Worm (Caenorhabditis elegans): Measurements from ENCODE around the gene sams-3.

sams-3 gene

ce11 chrIV:5814092-5814650 lies 34.3 kb upstream of the sams-3 start, which contains the start of gene oops-1:
Gene oops-1, minus strand, starts transcription at chrIV:5814142.
- TF ChIP-seq snpc-4 (GFP tag; optimal IDR thresholded peaks at IDR 0.05): no peak
- peak in 3 of 4 experiments; percentile 83 to 85 (median 84) for TF ChIP-seq snpc-4 (tag; optimal IDR thresholded peaks at IDR 0.05)
- 0 out of 2 replicates have a peak, but pooled peaks have one; percentile 23 for TF ChIP-seq ceh-91 (GFP tag; IDR thresholded peaks at IDR 0.05)
- no peak for TF ChIP-seq pbrm-1 (GFP tag; IDR thresholded peaks at IDR 0.05)
- peak; percentile 80 for TF ChIP-seq lsl-1 (GFP tag; optimal IDR thresholded peaks at IDR 0.05)
- no peak for TF ChIP-seq sea-2 (GFP tag; IDR thresholded peaks at IDR 0.05)
- peak; percentile 57 for TF ChIP-seq efl-1 (GFP tag; optimal IDR thresholded peaks at IDR 0.05)
- peak; percentile 20; the same call in 1 of the 2 replicates for TF ChIP-seq madf-8 (GFP tag; conservative IDR thresholded peaks at IDR 0.05)
- TF ChIP-seq tbp1 (GFP tag; optimal IDR thresholded peaks at IDR 0.05): peak; percentile 26

ce11 chrIV:5816466-5816865 lies 32.0 kb upstream of the sams-3 start:
- no peak for TF ChIP-seq hrde-1 (tag; optimal IDR thresholded peaks at IDR 0.05; ENCODE audit: borderline replicate concordance)
- TF ChIP-seq cebp-1 (GFP tag; IDR thresholded peaks at IDR 0.05): peak; percentile 43; the same call in 1 of the 2 replicates
- TF ChIP-seq cebp-1 (tag; optimal IDR thresholded peaks at IDR 0.05): peak; percentile 84

- TF ChIP-seq lin-40 (tag; optimal IDR thresholded peaks at IDR 0.05): peak; percentile 18
- 0 out of 2 replicates have a peak, but pooled peaks have one; percentile 66 for TF ChIP-seq Y56A3A.18 (GFP tag; IDR thresholded peaks at IDR 0.05)
- peak; percentile 13 for TF ChIP-seq tbp1 (GFP tag; optimal IDR thresholded peaks at IDR 0.05)
- TF ChIP-seq tbx-9 (tag; optimal IDR thresholded peaks at IDR 0.05; ENCODE audit: borderline replicate concordance): no peak
- no peak for TF ChIP-seq ceh-40 (GFP tag; IDR thresholded peaks at IDR 0.05)
- TF ChIP-seq hmg-1.2 (GFP tag; IDR thresholded peaks at IDR 0.05): peak; percentile 97
- TF ChIP-seq let-526 (GFP tag; IDR thresholded peaks at IDR 0.05): no peak
- TF ChIP-seq nhr-80 (tag; optimal IDR thresholded peaks at IDR 0.05): peak; percentile 88
- TF ChIP-seq cebp-1 (GFP tag; IDR thresholded peaks at IDR 0.05): no peak
- peak; percentile 50 for TF ChIP-seq cebp-1 (tag; optimal IDR thresholded peaks at IDR 0.05)
- peak; percentile 18 for TF ChIP-seq attf-5 (GFP tag; optimal IDR thresholded peaks at IDR 0.05)
- TF ChIP-seq nfya-2 (GFP tag; IDR thresholded peaks at IDR 0.05): no peak
- peak; percentile 3 for TF ChIP-seq ZK185.1 (tag; optimal IDR thresholded peaks at IDR 0.05; ENCODE audit: poor library complexity, severe bottlenecking)
- no peak for TF ChIP-seq F33H1.4 (GFP tag; IDR thresholded peaks at IDR 0.05)
- TF ChIP-seq F55B11.4 (tag; optimal IDR thresholded peaks at IDR 0.05; ENCODE audit: borderline replicate concordance, insufficient read depth): no peak
- no peak for TF ChIP-seq snpc-4 (GFP tag; optimal IDR thresholded peaks at IDR 0.05)
- peak in 1 of 4 experiments; percentile 16 for TF ChIP-seq snpc-4 (tag; optimal IDR thresholded peaks at IDR 0.05)
These were observed 31.0 kb upstream of the sams-3 start for ce11 chrIV:5817459-5817858.

ce11 chrIV:5820056-5820799 lies 28.2 kb upstream of the sams-3 start:
- no peak for TF ChIP-seq attf-3 (GFP tag; conservative IDR thresholded peaks at IDR 0.05)
- TF ChIP-seq cebp-1 (GFP tag; IDR thresholded peaks at IDR 0.05): no peak
- TF ChIP-seq cebp-1 (tag; optimal IDR thresholded peaks at IDR 0.05): peak; percentile 35

ce11 chrIV:5820953-5821352 lies 27.5 kb upstream of the sams-3 start:
- TF ChIP-seq C06A6.2 (GFP tag; conservative IDR thresholded peaks at IDR 0.05) (no peak), nhr-80 (tag; optimal IDR thresholded peaks at IDR 0.05) (peak; percentile 19), snpc-3.4 (tag; optimal IDR thresholded peaks at IDR 0.05) (no peak)

ce11 chrIV:5821997-5822396 lies 26.5 kb upstream of the sams-3 start:
- peak; percentile 40 for TF ChIP-seq nhr-80 (tag; optimal IDR thresholded peaks at IDR 0.05)
- TF ChIP-seq B0336.3 (GFP tag; IDR thresholded peaks at IDR 0.05): no peak
- no peak for TF ChIP-seq Y95B8A.8 (GFP tag; IDR thresholded peaks at IDR 0.05)
- TF ChIP-seq unc-130 (GFP tag; optimal IDR thresholded peaks at IDR 0.05): no peak
- no peak for TF ChIP-seq ceh-91 (GFP tag; IDR thresholded peaks at IDR 0.05)

All from whole organism, young adult.